Fruit fly (Drosophila melanogaster): ENCODE results near the gene Qsox3.

Gene Qsox3

dm6 chr3R:21887588-21888007 is 24.0 kb upstream of the Qsox3 start (continued):
- no peak for TF ChIP-seq CG9437 (GFP tag; optimal IDR thresholded peaks at IDR 0.05)
- TF ChIP-seq CG4404 (GFP tag; IDR thresholded peaks at IDR 0.05), result peak; percentile 25; the same call in 1 of the 2 replicates
- TF ChIP-seq tx (GFP tag; optimal IDR thresholded peaks at IDR 0.05), result no peak
- no peak for TF ChIP-seq CG10543 (GFP tag; optimal IDR thresholded peaks at IDR 0.05)
- no peak for TF ChIP-seq CG10147 (GFP tag; optimal IDR thresholded peaks at IDR 0.05)
- TF ChIP-seq Oli (tag; optimal IDR thresholded peaks at IDR 0.05), result peak; percentile 28
- TF ChIP-seq grau (tag; optimal IDR thresholded peaks at IDR 0.05), result peak; percentile 84
- TF ChIP-seq chn (GFP tag; optimal IDR thresholded peaks at IDR 0.05), result no peak
- TF ChIP-seq CG3726 (GFP tag; IDR thresholded peaks at IDR 0.05), result no peak
- TF ChIP-seq gce (GFP tag; IDR thresholded peaks at IDR 0.05), result no peak
- TF ChIP-seq CG2875 (GFP tag; optimal IDR thresholded peaks at IDR 0.05), result peak; percentile 24
- TF ChIP-seq NfI (GFP tag; optimal IDR thresholded peaks at IDR 0.05), result no peak
- TF ChIP-seq Sox100B (GFP tag; optimal IDR thresholded peaks at IDR 0.05), result peak; percentile 12
- TF ChIP-seq CG4328 (GFP tag; optimal IDR thresholded peaks at IDR 0.05), result no peak
- peak; percentile 29; the same call in 1 of the 3 replicates for TF ChIP-seq B-H1 (GFP tag; IDR thresholded peaks at IDR 0.05)
- no peak for TF ChIP-seq Atf-2 (GFP tag; optimal IDR thresholded peaks at IDR 0.05)
- peak; percentile 18 for TF ChIP-seq CG13424 (tag; optimal IDR thresholded peaks at IDR 0.05)
- no peak for TF ChIP-seq CG7745 (tag; optimal IDR thresholded peaks at IDR 0.05)
- TF ChIP-seq btn (GFP tag; optimal IDR thresholded peaks at IDR 0.05), result no peak
- TF ChIP-seq her (GFP tag; optimal IDR thresholded peaks at IDR 0.05), result no peak
- TF ChIP-seq CG7786 (GFP tag; optimal IDR thresholded peaks at IDR 0.05), result no peak
- peak; percentile 11 for TF ChIP-seq pum (GFP tag; optimal IDR thresholded peaks at IDR 0.05)
- TF ChIP-seq Scr (GFP tag; IDR thresholded peaks at IDR 0.05; ENCODE audit: partially characterized antibody), result no peak
- peak; percentile 46; the same call in 1 of the 2 replicates for TF ChIP-seq Rx (GFP tag; IDR thresholded peaks at IDR 0.05)
- TF ChIP-seq CG3281 (GFP tag; optimal IDR thresholded peaks at IDR 0.05), result no peak
- no peak for TF ChIP-seq CG15269 (tag; optimal IDR thresholded peaks at IDR 0.05)
- TF ChIP-seq pho (GFP tag; optimal IDR thresholded peaks at IDR 0.05), result no peak
- TF ChIP-seq CG18476 (GFP tag; optimal IDR thresholded peaks at IDR 0.05), result peak; percentile 36
- TF ChIP-seq repo (GFP tag; optimal IDR thresholded peaks at IDR 0.05), result no peak
- TF ChIP-seq row (GFP tag; IDR thresholded peaks at IDR 0.05), result peak; percentile 66
- peak; percentile 65 for TF ChIP-seq Ptx1 (GFP tag; IDR thresholded peaks at IDR 0.05)
- TF ChIP-seq CG11085 (GFP tag; IDR thresholded peaks at IDR 0.05), result 0 out of 2 replicates have a peak, but pooled peaks have one; percentile 19
- peak; percentile 12 for TF ChIP-seq CG16863 (GFP tag; optimal IDR thresholded peaks at IDR 0.05)
- TF ChIP-seq ewg (GFP tag; optimal IDR thresholded peaks at IDR 0.05), result no peak
- no peak for TF ChIP-seq HLH4C (GFP tag; IDR thresholded peaks at IDR 0.05; ENCODE audit: partially characterized antibody)
- TF ChIP-seq ttk (GFP tag; IDR thresholded peaks at IDR 0.05), result peak; percentile 38; the same call in 1 of the 2 replicates
- TF ChIP-seq dmrt11E (tag; optimal IDR thresholded peaks at IDR 0.05), result peak; percentile 7
- TF ChIP-seq bsh (GFP tag; optimal IDR thresholded peaks at IDR 0.05), result peak in 1 of 2 experiments; percentile 35
- peak; percentile 72 for TF ChIP-seq CG6689 (GFP tag; IDR thresholded peaks at IDR 0.05)
- no peak for TF ChIP-seq Trl (optimal IDR thresholded peaks at IDR 0.05)
- TF ChIP-seq Trl (GFP tag; optimal IDR thresholded peaks at IDR 0.05), result no peak
- no peak for TF ChIP-seq CG15514 (GFP tag; optimal IDR thresholded peaks at IDR 0.05)
- no peak for TF ChIP-seq pan (optimal IDR thresholded peaks at IDR 0.05)
- TF ChIP-seq pan (GFP tag; optimal IDR thresholded peaks at IDR 0.05 in 1 of 2, IDR thresholded peaks at IDR 0.05 in 1 of 2), result peak in 1 of 2 experiments; percentile 61
- no peak for TF ChIP-seq Hr51 (GFP tag; optimal IDR thresholded peaks at IDR 0.05)
- peak; percentile 41; the same call in 1 of the 2 replicates for TF ChIP-seq CG17328 (GFP tag; IDR thresholded peaks at IDR 0.05)
- peak in 1 of 2 experiments; percentile 8 for TF ChIP-seq chif (GFP tag; optimal IDR thresholded peaks at IDR 0.05)
- no peak for TF ChIP-seq CG8290 (GFP tag; optimal IDR thresholded peaks at IDR 0.05)
- no peak for TF ChIP-seq CG8290 (tag; optimal IDR thresholded peaks at IDR 0.05)
- peak; percentile 71 for TF ChIP-seq Gug (GFP tag; IDR thresholded peaks at IDR 0.05)
- TF ChIP-seq CG2129 (GFP tag; IDR thresholded peaks at IDR 0.05; ENCODE audit: partially characterized antibody), result no peak
